Worm (Caenorhabditis elegans) whole organism, L1 larva: ENCODE results near the gene cam-1.

Experiments used
- F16B12.6 ChIP-seq: fragments of 150-350 bp; optimal IDR thresholded peaks from 2 replicates; lab custom pipeline; 2014; ENCODE audit warnings: missing biosample characterization, missing genetic modification characterization
- aly-2 ChIP-seq: fragments of 150-350 bp; optimal IDR thresholded peaks from 2 replicates; lab custom pipeline; 2014; ENCODE audit warnings: missing biosample characterization, missing genetic modification characterization
- ama-1 ChIP-seq: fragments of 150-350 bp; optimal IDR thresholded peaks from 2 replicates; lab custom pipeline; 2014
- blmp-1 ChIP-seq: fragments of 150-350 bp; optimal IDR thresholded peaks from 2 replicates; lab custom pipeline; 2014; ENCODE audit warnings: missing biosample characterization, missing genetic modification characterization
- ceh-8 ChIP-seq: fragments of 200-800 bp; sonication (Bioruptor generic); optimal IDR thresholded peaks from 2 replicates; lab custom pipeline; 2018; ENCODE audit warnings: mild to moderate bottlenecking, missing genetic modification characterization, moderate library complexity, missing compliant biosample characterization
- ceh-82 ChIP-seq, 3 experiments: fragments of 150-350 bp in 1 of 3; sonication (generic microtip) in 2 of 3; optimal IDR thresholded peaks; 2 replicates each; lab custom pipeline; 2014 to 2017; ENCODE audit warnings: missing biosample characterization in 3 of 3, missing genetic modification characterization in 3 of 3
- dpl-1 ChIP-seq, 3 experiments: fragments of 150-350 bp in 2 of 3; sonication (generic microtip) in 1 of 3; optimal IDR thresholded peaks; 2 replicates each; lab custom pipeline; 2014 to 2017; ENCODE audit warnings: missing biosample characterization in 3 of 3, missing genetic modification characterization in 3 of 3, missing genetic modification reagents in 3 of 3
- dsc-1 ChIP-seq: sonication (generic microtip); optimal IDR thresholded peaks from 2 replicates; lab custom pipeline; 2016; ENCODE audit warnings: mild to moderate bottlenecking, missing genetic modification characterization, missing compliant biosample characterization
- efl-1 ChIP-seq, 4 experiments: fragments of 150-350 bp; optimal IDR thresholded peaks in 3 of 4; peaks in 1 of 4; 1 replicate in 1 of 4; 2 replicates in 3 of 4; lab custom pipeline; 2014; ENCODE audit warnings: missing biosample characterization in 2 of 4, missing genetic modification characterization in 2 of 4, missing genetic modification reagents in 2 of 4
- egl-13 ChIP-seq: sonication (generic microtip); optimal IDR thresholded peaks from 2 replicates; lab custom pipeline; 2016; ENCODE audit warnings: missing genotype, missing genetic modification reagents, missing genetic modification characterization, missing compliant biosample characterization
- elt-2 ChIP-seq: sonication (generic microtip); optimal IDR thresholded peaks from 2 replicates; lab custom pipeline; 2016; ENCODE audit warnings: missing genetic modification characterization, mild to moderate bottlenecking, inconsistent platforms, missing compliant biosample characterization, missing genetic modification reagents
- fkh-10 ChIP-seq: sonication (generic microtip); optimal IDR thresholded peaks from 2 replicates; lab custom pipeline; 2017; ENCODE audit warnings: missing biosample characterization, missing genetic modification reagents, missing genetic modification characterization
- grh-1 ChIP-seq: fragments of 200-800 bp; sonication (Bioruptor generic); IDR thresholded peaks from 2 replicates; pipeline ENCODE4 v1.3.6; 2022; ENCODE audit warnings: missing genetic modification reagents, missing genetic modification characterization, missing compliant biosample characterization
- hlh-17 ChIP-seq: fragments of 200-800 bp; sonication (Bioruptor generic); optimal IDR thresholded peaks from 2 replicates; lab custom pipeline; 2018; ENCODE audit warnings: missing genetic modification characterization, mild to moderate bottlenecking, missing compliant biosample characterization, moderate library complexity, borderline replicate concordance
- hlh-4 ChIP-seq: sonication (generic microtip); optimal IDR thresholded peaks from 2 replicates; lab custom pipeline; 2016; ENCODE audit warnings: mild to moderate bottlenecking, missing genetic modification characterization, missing compliant biosample characterization
- hpl-2 ChIP-seq: fragments of 150-350 bp; optimal IDR thresholded peaks from 2 replicates; lab custom pipeline; 2014; ENCODE audit warnings: missing biosample characterization, missing genetic modification reagents, missing genetic modification characterization
- lin-14 ChIP-seq: fragments of 200-800 bp; sonication (Bioruptor generic); optimal IDR thresholded peaks from 2 replicates; lab custom pipeline; 2018; ENCODE audit warnings: mild to moderate bottlenecking, missing genetic modification characterization, moderate library complexity, missing compliant biosample characterization
- lin-35 ChIP-seq, 2 experiments: fragments of 150-350 bp; optimal IDR thresholded peaks; 2 replicates each; lab custom pipeline; 2014; ENCODE audit warnings: missing biosample characterization in 2 of 2, missing genetic modification characterization in 2 of 2, missing genetic modification reagents in 2 of 2
- lsy-2 ChIP-seq, 2 experiments: fragments of 150-350 bp; optimal IDR thresholded peaks; 2 replicates each; lab custom pipeline; 2014; ENCODE audit warnings: missing biosample characterization in 2 of 2, missing genetic modification characterization in 2 of 2
- nhr-19 ChIP-seq: fragments of 200-800 bp; sonication (Bioruptor generic); conservative IDR thresholded peaks from 2 replicates; pipeline ENCODE4 v1.3.6; 2022; ENCODE audit warnings: missing genetic modification characterization, missing compliant biosample characterization
- nhr-20 ChIP-seq: sonication (generic microtip); optimal IDR thresholded peaks from 2 replicates; lab custom pipeline; 2016; ENCODE audit warnings: mild to moderate bottlenecking, missing genetic modification characterization, missing compliant biosample characterization
- nhr-237 ChIP-seq: fragments of 150-350 bp; optimal IDR thresholded peaks from 2 replicates; lab custom pipeline; 2014; ENCODE audit warnings: missing biosample characterization, missing genetic modification characterization
- nhr-71 ChIP-seq: sonication (generic microtip); optimal IDR thresholded peaks from 2 replicates; lab custom pipeline; 2016; ENCODE audit warnings: mild to moderate bottlenecking, missing genetic modification characterization, moderate library complexity, missing compliant biosample characterization
- nhr-77 ChIP-seq: fragments of 150-350 bp; optimal IDR thresholded peaks from 2 replicates; lab custom pipeline; 2014; ENCODE audit warnings: missing biosample characterization, missing genetic modification characterization
- nhr-85 ChIP-seq: sonication (generic microtip); peaks from one replicate; lab custom pipeline; 2016; ENCODE audit warnings: missing genetic modification characterization, inconsistent platforms, missing compliant biosample characterization
- nhr-90 ChIP-seq: sonication (generic microtip); optimal IDR thresholded peaks from 2 replicates; lab custom pipeline; 2016; ENCODE audit warnings: mild to moderate bottlenecking, missing genetic modification characterization, missing compliant biosample characterization; ENCODE audit not compliant: poor library complexity
- pqm-1 ChIP-seq: sonication (generic microtip); optimal IDR thresholded peaks from 3 replicates; lab custom pipeline; 2017; ENCODE audit warnings: missing biosample characterization, missing genetic modification characterization
- rnt-1 ChIP-seq: sonication (generic microtip); optimal IDR thresholded peaks from 2 replicates; lab custom pipeline; 2016; ENCODE audit warnings: mild to moderate bottlenecking, missing genetic modification characterization, moderate library complexity, missing compliant biosample characterization
- snu-23 ChIP-seq: sonication (generic microtip); optimal IDR thresholded peaks from 2 replicates; lab custom pipeline; 2016; ENCODE audit warnings: missing genetic modification characterization, missing compliant biosample characterization
- swsn-7 ChIP-seq: sonication (generic microtip); optimal IDR thresholded peaks from 2 replicates; lab custom pipeline; 2016; ENCODE audit warnings: missing genetic modification characterization, missing compliant biosample characterization
- tlp-1 ChIP-seq: fragments of 150-350 bp; optimal IDR thresholded peaks from 2 replicates; lab custom pipeline; 2014; ENCODE audit warnings: missing biosample characterization, missing genetic modification characterization
- unc-62 ChIP-seq: fragments of 150-350 bp; optimal IDR thresholded peaks from 2 replicates; lab custom pipeline; 2014; ENCODE audit warnings: missing biosample characterization, missing genetic modification reagents, missing genetic modification characterization
- xbp-1 ChIP-seq: sonication (generic microtip); optimal IDR thresholded peaks from 2 replicates; lab custom pipeline; 2016; ENCODE audit warnings: missing genetic modification characterization, missing compliant biosample characterization
- ztf-4 ChIP-seq: fragments of 150-350 bp; optimal IDR thresholded peaks from 2 replicates; lab custom pipeline; 2014; ENCODE audit warnings: missing biosample characterization, missing genetic modification characterization

The cam-1 gene

DNA sequence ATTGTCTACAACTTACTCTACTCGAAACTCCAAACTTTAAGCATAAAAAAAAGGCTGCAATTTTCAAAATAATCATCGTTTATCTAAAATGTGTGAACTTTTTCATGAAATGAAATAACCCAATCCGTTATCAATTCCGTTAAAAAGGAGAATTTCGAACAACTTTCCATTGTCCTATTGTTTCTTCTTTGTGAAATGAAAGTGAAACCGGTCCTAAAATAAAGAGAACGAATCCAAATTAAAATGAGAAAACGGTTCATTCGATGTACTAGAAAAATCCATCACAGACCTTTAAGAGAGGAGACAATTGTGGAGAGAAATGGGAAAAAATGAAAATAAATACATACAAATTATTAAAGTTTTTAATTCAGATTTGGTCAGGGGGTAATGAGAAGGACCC lies 14.4 kb downstream of the cam-1 start, which contains the start of gene C01G6.9:
TSS of gene C01G6.9 (minus strand) at position 141 of the 400 bp plus-strand sequence.
- TF ChIP-seq nhr-20 (no peak), efl-1 (optimal IDR thresholded peaks at IDR 0.05; lab: Kevin White, UChicago) (no peak), efl-1 (GFP tag; optimal IDR thresholded peaks at IDR 0.05 in 1 of 2; lab: Kevin White, UChicago) (peak in 1 of 2 experiments; percentile 84), blmp-1 (tag; lab: Kevin White, UChicago) (peak; percentile 66)

DNA sequence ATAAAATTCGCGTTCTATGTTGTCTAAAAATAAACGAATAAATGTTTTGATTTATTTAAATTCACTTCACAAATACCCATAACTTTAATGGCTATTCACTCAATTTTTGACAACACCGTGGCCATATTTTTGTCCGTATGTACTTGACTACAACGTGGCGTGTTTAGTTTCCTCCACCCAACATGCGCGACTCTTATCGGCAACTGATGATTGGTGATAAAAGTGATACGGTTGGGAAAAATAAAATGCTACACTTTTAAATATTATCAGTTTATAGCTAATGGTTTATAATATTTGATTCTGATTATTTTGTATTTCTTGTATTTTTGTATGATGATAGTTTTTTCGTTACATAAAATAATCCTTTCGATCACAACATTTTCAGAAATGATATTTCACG lies 18.5 kb downstream of the cam-1 start, which contains the start of gene acs-7:
TSS of gene acs-7 (plus strand) at position 386 of the 400 bp plus-strand sequence.
- peak; percentile 94 for TF ChIP-seq elt-2 (tag; lab: Kevin White, UChicago)
- TF ChIP-seq lin-14 (GFP tag; lab: Kevin White, UChicago), result peak; percentile 41
- no peak for TF ChIP-seq snu-23 (GFP tag; lab: Kevin White, UChicago)
- no peak for TF ChIP-seq hlh-4 (tag; lab: Kevin White, UChicago)
- peak; percentile 64 for TF ChIP-seq pqm-1 (tag; lab: Kevin White, UChicago)
- peak; percentile 8 for TF ChIP-seq blmp-1 (tag; lab: Kevin White, UChicago)
- TF ChIP-seq nhr-71 (tag; lab: Kevin White, UChicago), result peak; percentile 10
- TF ChIP-seq lin-35 (GFP tag; optimal IDR thresholded peaks at IDR 0.05; lab: Kevin White, UChicago), result peak in 1 of 2 experiments; percentile 37
- peak; percentile 42 for TF ChIP-seq nhr-20
- peak; percentile 21 for TF ChIP-seq nhr-90 (tag; lab: Kevin White, UChicago)
- TF ChIP-seq, all 84 proteins: peak for 8

DNA sequence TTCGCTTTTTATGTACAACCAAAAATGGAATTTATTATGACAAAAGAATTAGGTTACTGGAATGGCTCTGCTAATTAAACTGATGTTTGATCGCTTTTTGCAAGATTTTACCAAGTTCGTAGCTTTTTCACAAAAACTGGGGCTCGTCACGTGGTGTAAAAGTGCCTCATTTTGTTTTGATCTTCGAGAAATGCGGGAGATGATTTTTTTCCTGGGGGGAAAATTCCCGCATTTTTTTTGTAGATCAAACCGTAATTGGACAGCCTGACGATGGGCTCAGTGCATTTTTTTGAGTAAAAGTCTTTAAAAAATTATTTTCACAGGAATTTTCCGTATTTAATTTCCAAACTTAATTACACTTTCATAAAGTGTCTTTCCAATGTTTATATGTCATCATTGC lies 21.0 kb downstream of the cam-1 start:
- TF ChIP-seq xbp-1 (tag; lab: Kevin White, UChicago) (no peak), hpl-2 (no peak), nhr-85 (tag; lab: Kevin White, UChicago) (peak; percentile 21)

DNA sequence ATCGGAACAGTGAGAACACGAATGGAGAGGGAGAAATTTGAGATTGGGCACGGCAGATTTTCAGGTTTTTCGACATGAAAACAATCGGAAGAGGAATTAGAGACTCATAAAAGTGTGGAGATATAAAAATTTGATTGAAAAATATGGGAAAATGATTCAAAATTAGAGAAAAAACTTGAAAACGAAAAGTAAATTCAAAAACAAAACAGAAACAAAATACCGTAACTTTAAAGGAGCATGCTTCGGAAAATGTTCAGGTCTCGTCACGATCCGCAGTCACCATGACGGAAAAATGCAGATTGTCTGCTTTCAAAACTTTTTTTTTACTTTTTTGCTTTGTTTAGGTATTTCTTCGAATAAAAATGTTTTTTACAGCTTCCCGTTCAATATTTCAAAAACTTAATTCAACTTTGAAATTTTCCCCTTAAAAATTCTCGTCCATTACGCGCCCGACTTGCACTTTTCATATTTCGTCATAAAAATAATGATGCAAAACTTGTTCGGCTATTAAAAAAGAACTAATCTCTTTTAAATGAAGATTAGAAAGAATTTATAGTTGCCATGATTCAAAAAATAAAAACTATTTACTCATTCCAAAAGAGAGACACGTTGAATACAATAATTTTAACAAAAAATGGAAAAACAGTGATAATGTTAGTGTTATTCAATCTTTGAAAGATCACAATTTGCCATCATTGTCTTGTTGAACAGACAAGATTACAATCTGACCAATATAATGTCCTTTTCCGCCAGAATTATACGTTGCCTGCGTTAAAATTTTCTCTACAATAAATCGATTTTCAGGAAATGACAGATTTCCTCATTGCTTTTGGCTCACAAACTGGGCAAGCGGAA lies 24.7 kb downstream of the cam-1 start, which contains the start of gene mtrr-1:
TSS of gene mtrr-1 (plus strand) at position 805 of the 855 bp plus-strand sequence.
- TF ChIP-seq hlh-17 (GFP tag; lab: Kevin White, UChicago) (peak; percentile 25), blmp-1 (tag; lab: Kevin White, UChicago) (no peak), tlp-1 (tag; lab: Kevin White, UChicago) (no peak), dpl-1 (GFP tag; optimal IDR thresholded peaks at IDR 0.05; lab: Kevin White, UChicago) (peak in 2 of 3 experiments; percentile 11 to 46), ama-1 (lab: Kevin White, UChicago) (peak; percentile 59), nhr-71 (tag; lab: Kevin White, UChicago) (peak; percentile 55), ceh-8 (GFP tag; lab: Kevin White, UChicago) (peak; percentile 9), nhr-85 (tag; lab: Kevin White, UChicago) (peak; percentile 67), unc-62 (GFP tag; lab: Kevin White, UChicago) (no peak), snu-23 (GFP tag; lab: Kevin White, UChicago) (peak; percentile 7), swsn-7 (tag; lab: Kevin White, UChicago) (peak; percentile 9), xbp-1 (tag; lab: Kevin White, UChicago) (peak; percentile 20), lsy-2 (tag; optimal IDR thresholded peaks at IDR 0.05; lab: Kevin White, UChicago) (peak; percentile 43 to 76), dsc-1 (tag; lab: Kevin White, UChicago) (peak; percentile 28), efl-1 (optimal IDR thresholded peaks at IDR 0.05; lab: Kevin White, UChicago) (peak; percentile 38 to 41), efl-1 (GFP tag; optimal IDR thresholded peaks at IDR 0.05 in 1 of 2; lab: Kevin White, UChicago) (peak in 1 of 2 experiments; percentile 37), F16B12.6 (tag; lab: Kevin White, UChicago) (peak; percentile 72), fkh-10 (peak; percentile 15), grh-1 (GFP tag; lab: Robert Waterston, UW) (peak; percentile 27; the same call in 1 of the 2 replicates), nhr-19 (GFP tag; lab: Robert Waterston, UW) (peak; percentile 49), rnt-1 (tag; lab: Kevin White, UChicago) (peak; percentile 13), ceh-82 (tag; optimal IDR thresholded peaks at IDR 0.05; lab: Kevin White, UChicago) (no peak), lin-35 (GFP tag; optimal IDR thresholded peaks at IDR 0.05; lab: Kevin White, UChicago) (peak; percentile 2 to 16), nhr-77 (tag; lab: Kevin White, UChicago) (no peak), ztf-4 (tag; lab: Kevin White, UChicago) (peak; percentile 5), aly-2 (peak; percentile 18), nhr-237 (no peak), egl-13 (tag; lab: Kevin White, UChicago) (peak; percentile 5)
